Worm (Caenorhabditis elegans): ENCODE results near the gene grl-6.

grl-6 gene

ce11 chrX:6413583-6413982 lies 37.2 kb downstream of the grl-6 start:
- no peak for TF ChIP-seq sea-2 (GFP tag; optimal IDR thresholded peaks at IDR 0.05)
- no peak for TF ChIP-seq elt-2 (tag; optimal IDR thresholded peaks at IDR 0.05)
- TF ChIP-seq pqm-1 (tag; optimal IDR thresholded peaks at IDR 0.05), result no peak
- peak; percentile 11 for TF ChIP-seq elt-1 (tag; optimal IDR thresholded peaks at IDR 0.05)
- TF ChIP-seq ceh-9 (tag; optimal IDR thresholded peaks at IDR 0.05), result no peak
- no peak for TF ChIP-seq pha-4 (tag; optimal IDR thresholded peaks at IDR 0.05)
- TF ChIP-seq ceh-16 (tag; optimal IDR thresholded peaks at IDR 0.05), result no peak
- peak; percentile 31 for TF ChIP-seq lin-39 (tag; optimal IDR thresholded peaks at IDR 0.05)
- no peak for TF ChIP-seq nhr-12 (tag; optimal IDR thresholded peaks at IDR 0.05)
- TF ChIP-seq elt-3 (tag; optimal IDR thresholded peaks at IDR 0.05), result no peak

- TF ChIP-seq skn-1 (tag; optimal IDR thresholded peaks at IDR 0.05), result no peak
- no peak for TF ChIP-seq nhr-12 (tag; optimal IDR thresholded peaks at IDR 0.05)
- no peak for TF ChIP-seq tbx-2 (tag; optimal IDR thresholded peaks at IDR 0.05)
- no peak for TF ChIP-seq hmg-11 (tag; optimal IDR thresholded peaks at IDR 0.05)
- TF ChIP-seq unc-39 (tag; optimal IDR thresholded peaks at IDR 0.05), result no peak
- TF ChIP-seq fos-1 (tag; optimal IDR thresholded peaks at IDR 0.05), result no peak
- no peak for TF ChIP-seq egl-5 (tag; optimal IDR thresholded peaks at IDR 0.05)
- TF ChIP-seq eor-1 (tag; optimal IDR thresholded peaks at IDR 0.05), result no peak
- no peak for TF ChIP-seq nfya-1 (tag; optimal IDR thresholded peaks at IDR 0.05; ENCODE audit: insufficient read depth)
Measured at ce11 chrX:6412575-6412974, 38.2 kb downstream of the grl-6 start, which contains the start of gene T22E5.1. TSS of gene T22E5.1 (plus strand) at chrX:6412875.

- TF ChIP-seq ceh-9 (tag; optimal IDR thresholded peaks at IDR 0.05), result no peak
- TF ChIP-seq lin-39 (tag; optimal IDR thresholded peaks at IDR 0.05), result peak; percentile 33
- peak; percentile 15 for TF ChIP-seq nfya-1 (tag; optimal IDR thresholded peaks at IDR 0.05; ENCODE audit: insufficient read depth)
Measured at ce11 chrX:6410177-6410765, 40.5 kb downstream of the grl-6 start, which contains the start of gene mup-2. TSS of gene mup-2 (minus strand) at chrX:6410227.

DNA sequence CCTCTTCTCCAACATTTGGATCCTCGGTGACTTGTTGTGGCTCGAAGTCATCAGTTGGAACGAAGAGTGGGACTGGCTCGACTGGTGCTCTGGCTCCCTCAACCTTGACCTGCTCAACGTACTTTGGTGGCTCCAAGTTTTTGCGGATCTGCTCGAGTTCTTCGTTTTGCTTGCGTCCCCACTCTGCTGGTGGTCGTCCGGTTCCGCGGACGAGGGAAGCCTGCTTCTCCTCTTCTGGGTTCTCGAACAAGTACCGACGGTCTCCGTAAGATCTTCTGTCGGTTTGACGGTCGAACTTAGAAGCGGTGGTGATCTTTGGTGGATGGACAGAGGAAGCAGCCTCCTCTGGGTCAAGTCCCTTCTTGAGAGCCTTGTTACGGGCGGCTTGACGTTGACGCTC lies 42.0 kb downstream of the grl-6 start:
- TF ChIP-seq elt-3 (tag; optimal IDR thresholded peaks at IDR 0.05), result no peak
- TF ChIP-seq skn-1 (tag; optimal IDR thresholded peaks at IDR 0.05), result no peak
- TF ChIP-seq nhr-28 (tag; optimal IDR thresholded peaks at IDR 0.05), result no peak
- no peak for TF ChIP-seq elt-1 (tag; optimal IDR thresholded peaks at IDR 0.05)
- TF ChIP-seq jun-1 (tag; optimal IDR thresholded peaks at IDR 0.05), result no peak
- no peak for TF ChIP-seq unc-39 (tag; optimal IDR thresholded peaks at IDR 0.05)
- no peak for TF ChIP-seq mml-1 (tag; optimal IDR thresholded peaks at IDR 0.05)
- no peak for TF ChIP-seq nhr-25 (tag; optimal IDR thresholded peaks at IDR 0.05)
- TF ChIP-seq tbx-2 (tag; optimal IDR thresholded peaks at IDR 0.05), result no peak
- TF ChIP-seq nhr-12 (tag; optimal IDR thresholded peaks at IDR 0.05), result no peak
- no peak for TF ChIP-seq ZK546.5 (tag; optimal IDR thresholded peaks at IDR 0.05)

- TF ChIP-seq ceh-16 (tag; optimal IDR thresholded peaks at IDR 0.05) (no peak), elt-2 (tag; optimal IDR thresholded peaks at IDR 0.05) (peak; percentile 74), ztf-11 (tag; optimal IDR thresholded peaks at IDR 0.05) (no peak), daf-12 (tag; optimal IDR thresholded peaks at IDR 0.05) (no peak), lin-39 (tag; optimal IDR thresholded peaks at IDR 0.05) (no peak), fos-1 (tag; optimal IDR thresholded peaks at IDR 0.05) (no peak), ama-1 (optimal IDR thresholded peaks at IDR 0.05) (no peak), hmg-11 (tag; optimal IDR thresholded peaks at IDR 0.05) (no peak), pqm-1 (tag; optimal IDR thresholded peaks at IDR 0.05) (peak; percentile 33), pha-4 (tag; optimal IDR thresholded peaks at IDR 0.05) (peak; percentile 17)
Measured at ce11 chrX:6408286-6408685, 42.5 kb downstream of the grl-6 start.

- no peak for TF ChIP-seq ZK546.5 (tag; optimal IDR thresholded peaks at IDR 0.05)
- no peak for TF ChIP-seq nhr-25 (tag; optimal IDR thresholded peaks at IDR 0.05)
Measured at ce11 chrX:6407805-6408204, 42.9 kb downstream of the grl-6 start.

DNA sequence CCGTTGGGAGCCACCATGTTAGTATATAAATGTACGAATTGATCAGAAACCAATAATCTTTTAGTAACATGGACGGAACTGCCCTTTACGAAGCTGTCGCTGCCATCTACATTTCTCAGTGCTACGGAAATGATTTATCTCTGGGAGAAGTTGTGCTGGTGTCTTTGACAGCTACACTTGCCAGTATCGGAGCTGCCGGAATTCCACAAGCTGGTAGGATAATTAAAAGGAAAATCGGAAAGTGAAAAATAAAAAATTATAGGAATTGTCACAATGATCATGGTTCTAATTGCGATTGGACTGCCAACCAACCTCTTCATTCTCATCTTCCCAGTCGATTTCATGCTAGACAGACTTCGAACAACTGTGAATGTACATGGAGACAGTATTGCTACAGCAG lies 44.8 kb downstream of the grl-6 start:
- TF ChIP-seq ZK546.5 (tag; optimal IDR thresholded peaks at IDR 0.05) (no peak), nhr-237 (tag; optimal IDR thresholded peaks at IDR 0.05) (no peak), nhr-77 (tag; optimal IDR thresholded peaks at IDR 0.05) (no peak), fkh-10 (GFP tag; optimal IDR thresholded peaks at IDR 0.05) (no peak), snpc-4 (tag; optimal IDR thresholded peaks at IDR 0.05) (no peak), nhr-12 (tag; optimal IDR thresholded peaks at IDR 0.05) (no peak), nhr-25 (tag; optimal IDR thresholded peaks at IDR 0.05) (no peak), R02D3.7 (tag; optimal IDR thresholded peaks at IDR 0.05) (no peak), aly-2 (tag; optimal IDR thresholded peaks at IDR 0.05) (no peak)
